Worm (Caenorhabditis elegans) whole organism, early embryonic: ENCODE data around the gene F16G10.13.

Source experiments
- B0310.2 ChIP-seq: sonication (generic microtip); optimal IDR thresholded peaks from 2 replicates; lab custom pipeline; 2016; ENCODE audit warnings: mild to moderate bottlenecking, missing genetic modification characterization, missing compliant biosample characterization
- F13C5.2 ChIP-seq: sonication (generic microtip); optimal IDR thresholded peaks from 2 replicates; lab custom pipeline; 2017; ENCODE audit warnings: mild to moderate bottlenecking, missing genetic modification characterization, inconsistent platforms, missing compliant biosample characterization
- aly-1 ChIP-seq: sonication (generic microtip); optimal IDR thresholded peaks from 2 replicates; lab custom pipeline; 2016; ENCODE audit warnings: missing genetic modification characterization, missing compliant biosample characterization
- ama-1 ChIP-seq: fragments of 150-350 bp; optimal IDR thresholded peaks from 2 replicates; lab custom pipeline; 2014
- ceh-13 ChIP-seq: fragments of 200-800 bp; sonication (Bioruptor generic); optimal IDR thresholded peaks from 2 replicates; lab custom pipeline; 2018; ENCODE audit warnings: mild to moderate bottlenecking, missing genetic modification characterization, missing compliant biosample characterization
- ceh-36 ChIP-seq: sonication (generic microtip); optimal IDR thresholded peaks from 2 replicates; lab custom pipeline; 2016; ENCODE audit warnings: missing genetic modification characterization, inconsistent platforms, missing compliant biosample characterization
- ets-7 ChIP-seq: sonication (generic microtip); optimal IDR thresholded peaks from 2 replicates; lab custom pipeline; 2016; ENCODE audit warnings: missing genotype, missing genetic modification characterization, missing compliant biosample characterization
- flt-1 ChIP-seq: fragments of 200-800 bp; sonication (Bioruptor generic); IDR thresholded peaks from 2 replicates; pipeline ENCODE4 v1.3.6; 2022; ENCODE audit warnings: missing genetic modification characterization, missing compliant biosample characterization
- hmbx-1 ChIP-seq: sonication (generic microtip); optimal IDR thresholded peaks from 2 replicates; lab custom pipeline; 2016; ENCODE audit warnings: mild to moderate bottlenecking, missing genetic modification characterization, missing compliant biosample characterization
- hmg-4 ChIP-seq: fragments of 200-800 bp; sonication (Bioruptor generic); optimal IDR thresholded peaks from 2 replicates; lab custom pipeline; 2018; ENCODE audit warnings: mild to moderate bottlenecking, missing genetic modification characterization, missing compliant biosample characterization
- hnd-1 ChIP-seq: sonication (generic microtip); optimal IDR thresholded peaks from 2 replicates; lab custom pipeline; 2016; ENCODE audit warnings: missing genetic modification characterization, missing compliant biosample characterization
- pes-1 ChIP-seq: fragments of 200-800 bp; sonication (Bioruptor generic); IDR thresholded peaks from 2 replicates; pipeline ENCODE4 v1.3.6; 2022; ENCODE audit warnings: missing genetic modification reagents, missing genetic modification characterization, missing compliant biosample characterization
- scrt-1 ChIP-seq: fragments of 200-800 bp; sonication (Bioruptor generic); IDR thresholded peaks from 2 replicates; pipeline ENCODE4 v1.3.6; 2022; ENCODE audit warnings: missing genetic modification characterization, missing compliant biosample characterization
- sea-1 ChIP-seq: fragments of 200-800 bp; sonication (Bioruptor generic); conservative IDR thresholded peaks from 2 replicates; pipeline ENCODE4 v1.3.6; 2022; ENCODE audit warnings: missing genetic modification characterization, missing compliant biosample characterization
- tbx-11 ChIP-seq: fragments of 200-800 bp; sonication (Bioruptor generic); IDR thresholded peaks from 2 replicates; pipeline ENCODE4 v1.3.6; 2022; ENCODE audit warnings: missing genetic modification characterization, missing compliant biosample characterization
- tbx-37 ChIP-seq: fragments of 200-800 bp; sonication (Bioruptor generic); conservative IDR thresholded peaks from 2 replicates; pipeline ENCODE4 v1.3.6; 2022; ENCODE audit warnings: missing genetic modification reagents, missing genetic modification characterization, missing compliant biosample characterization
- tra-4 ChIP-seq: sonication (generic microtip); optimal IDR thresholded peaks from 2 replicates; lab custom pipeline; 2017; ENCODE audit warnings: missing genetic modification characterization, missing compliant biosample characterization

The F16G10.13 gene

ce11 chrII:2366623-2367365 is 29.0 kb downstream of the F16G10.13 start, which contains the start of the genes F43C11.12 and F16G10.5:
TSS of gene F43C11.12 (minus strand) at chrII:2366723.
TSS of gene F16G10.5 (plus strand) at chrII:2367315.
- no peak for TF ChIP-seq F13C5.2

- TF ChIP-seq tbx-37 (GFP tag; lab: Robert Waterston, UW) (no peak), hmg-4 (GFP tag; lab: Kevin White, UChicago) (no peak), aly-1 (tag; lab: Kevin White, UChicago) (no peak), ceh-36 (no peak), B0310.2 (tag; lab: Kevin White, UChicago) (no peak), scrt-1 (GFP tag; lab: Robert Waterston, UW) (no peak)
Observed at ce11 chrII:2363673-2364072, 32.1 kb downstream of the F16G10.13 start, which contains the start of gene F43C11.11. TSS of gene F43C11.11 (minus strand) at chrII:2363773.

- TF ChIP-seq B0310.2 (tag; lab: Kevin White, UChicago) = no peak
- TF ChIP-seq tbx-11 (GFP tag; lab: Robert Waterston, UW) = no peak
- no peak for TF ChIP-seq aly-1 (tag; lab: Kevin White, UChicago)
- no peak for TF ChIP-seq ceh-36
- TF ChIP-seq hmg-4 (GFP tag; lab: Kevin White, UChicago) = no peak
- TF ChIP-seq ama-1 (lab: Kevin White, UChicago) = no peak
- TF ChIP-seq pes-1 = no peak
- no peak for TF ChIP-seq ceh-13
- no peak for TF ChIP-seq flt-1 (GFP tag; lab: Robert Waterston, UW)
- no peak for TF ChIP-seq sea-1 (GFP tag; lab: Robert Waterston, UW)
- no peak for TF ChIP-seq F13C5.2
- TF ChIP-seq hnd-1 = no peak
- TF ChIP-seq tra-4 (tag; lab: Kevin White, UChicago) = no peak
- no peak for TF ChIP-seq scrt-1 (GFP tag; lab: Robert Waterston, UW)
- no peak for TF ChIP-seq ets-7 (tag; lab: Kevin White, UChicago)
Observed at ce11 chrII:2359965-2360364, 35.8 kb downstream of the F16G10.13 start, which contains the start of gene F43C11.16. TSS of gene F43C11.16 (minus strand) at chrII:2360065.

- TF ChIP-seq B0310.2 (tag; lab: Kevin White, UChicago) = no peak
- TF ChIP-seq F13C5.2 = no peak
- TF ChIP-seq ama-1 (lab: Kevin White, UChicago) = no peak
- TF ChIP-seq ceh-36 = no peak
- TF ChIP-seq aly-1 (tag; lab: Kevin White, UChicago) = no peak
- no peak for TF ChIP-seq sea-1 (GFP tag; lab: Robert Waterston, UW)
- TF ChIP-seq scrt-1 (GFP tag; lab: Robert Waterston, UW) = no peak
- no peak for TF ChIP-seq hmbx-1 (tag; lab: Kevin White, UChicago)
- no peak for TF ChIP-seq ets-7 (tag; lab: Kevin White, UChicago)
- no peak for TF ChIP-seq hmg-4 (GFP tag; lab: Kevin White, UChicago)
- no peak for TF ChIP-seq tbx-37 (GFP tag; lab: Robert Waterston, UW)
- TF ChIP-seq pes-1 = no peak
- TF ChIP-seq hnd-1 = no peak
- no peak for TF ChIP-seq tra-4 (tag; lab: Kevin White, UChicago)
- TF ChIP-seq ceh-13 = no peak
- no peak for TF ChIP-seq flt-1 (GFP tag; lab: Robert Waterston, UW)
Observed at ce11 chrII:2356795-2357194, 39.0 kb downstream of the F16G10.13 start, which contains the start of gene F43C11.1. TSS of gene F43C11.1 (plus strand) at chrII:2357095.

- TF ChIP-seq hnd-1 = no peak
- no peak for TF ChIP-seq ama-1 (lab: Kevin White, UChicago)
- TF ChIP-seq F13C5.2 = no peak
- no peak for TF ChIP-seq ets-7 (tag; lab: Kevin White, UChicago)
- no peak for TF ChIP-seq tbx-11 (GFP tag; lab: Robert Waterston, UW)
- TF ChIP-seq hmbx-1 (tag; lab: Kevin White, UChicago) = no peak
- no peak for TF ChIP-seq hmg-4 (GFP tag; lab: Kevin White, UChicago)
- TF ChIP-seq tra-4 (tag; lab: Kevin White, UChicago) = no peak
Observed at ce11 chrII:2354476-2354875, 41.3 kb downstream of the F16G10.13 start, which contains the start of gene F43C11.2. TSS of gene F43C11.2 (plus strand) at chrII:2354776.

- TF ChIP-seq ceh-13 (no peak), sea-1 (GFP tag; lab: Robert Waterston, UW) (no peak), tbx-37 (GFP tag; lab: Robert Waterston, UW) (no peak), ets-7 (tag; lab: Kevin White, UChicago) (no peak), scrt-1 (GFP tag; lab: Robert Waterston, UW) (no peak), ama-1 (lab: Kevin White, UChicago) (no peak)
Observed at ce11 chrII:2353012-2353411, 42.8 kb downstream of the F16G10.13 start, which contains the start of gene F43C11.3. TSS of gene F43C11.3 (plus strand) at chrII:2353312.

ce11 chrII:2352546-2352945 is 43.2 kb downstream of the F16G10.13 start, which contains the start of gene F43C11.10:
TSS of gene F43C11.10 (minus strand) at chrII:2352646.
- TF ChIP-seq hnd-1 (no peak), flt-1 (GFP tag; lab: Robert Waterston, UW) (no peak), aly-1 (tag; lab: Kevin White, UChicago) (no peak), F13C5.2 (no peak), tbx-37 (GFP tag; lab: Robert Waterston, UW) (no peak)

ce11 chrII:2346672-2347071 is 49.1 kb downstream of the F16G10.13 start, which contains the start of gene F43C11.4:
TSS of gene F43C11.4 (plus strand) at chrII:2346972.
- TF ChIP-seq sea-1 (GFP tag; lab: Robert Waterston, UW) (no peak), hmg-4 (GFP tag; lab: Kevin White, UChicago) (no peak), ama-1 (lab: Kevin White, UChicago) (no peak), scrt-1 (GFP tag; lab: Robert Waterston, UW) (no peak), pes-1 (no peak), tbx-37 (GFP tag; lab: Robert Waterston, UW) (no peak), B0310.2 (tag; lab: Kevin White, UChicago) (no peak), flt-1 (GFP tag; lab: Robert Waterston, UW) (no peak), hmbx-1 (tag; lab: Kevin White, UChicago) (no peak), ceh-36 (no peak), F13C5.2 (no peak), ets-7 (tag; lab: Kevin White, UChicago) (no peak), ceh-13 (no peak), aly-1 (tag; lab: Kevin White, UChicago) (no peak)
